Worm (Caenorhabditis elegans): Measurements from ENCODE around the gene F23H11.4.

- no peak for TF ChIP-seq ets-4 (tag; optimal IDR thresholded peaks at IDR 0.05)
- TF ChIP-seq hlh-30 (tag; optimal IDR thresholded peaks at IDR 0.05; ENCODE audit: insufficient read depth) = no peak
- TF ChIP-seq hlh-6 (tag; optimal IDR thresholded peaks at IDR 0.05) = no peak
- no peak for TF ChIP-seq ceh-45 (GFP tag; IDR thresholded peaks at IDR 0.05)
- no peak for TF ChIP-seq ahr-1 (tag; optimal IDR thresholded peaks at IDR 0.05)
- TF ChIP-seq ceh-14 (tag; optimal IDR thresholded peaks at IDR 0.05) = no peak
- no peak for TF ChIP-seq ama-1 (optimal IDR thresholded peaks at IDR 0.05)
- no peak for TF ChIP-seq madf-2 (tag; optimal IDR thresholded peaks at IDR 0.05)
- no peak for TF ChIP-seq tbx-2 (tag; optimal IDR thresholded peaks at IDR 0.05)
- TF ChIP-seq K09A11.1 (tag; optimal IDR thresholded peaks at IDR 0.05; ENCODE audit: insufficient read depth) = no peak
Measured at ce11 chrIII:895525-895924, 11.8 kb downstream of the F23H11.4 start, which contains the start of the genes ztf-18 and F23H11.2.

All from whole organism, late embryonic.